Fruit fly (Drosophila melanogaster): ENCODE data around the gene CG2225.

CG2225 gene

dm6 chr2L:21618738-21619431, 58.4 kb downstream of the CG2225 start (continued):
- no peak for TF ChIP-seq Hey (tag; optimal IDR thresholded peaks at IDR 0.05)
- no peak for TF ChIP-seq nerfin-1 (tag; optimal IDR thresholded peaks at IDR 0.05)
- no peak for TF ChIP-seq sqz (GFP tag; optimal IDR thresholded peaks at IDR 0.05)
- TF ChIP-seq CG2202 (tag; optimal IDR thresholded peaks at IDR 0.05): no peak
- TF ChIP-seq Ravus (GFP tag; IDR thresholded peaks at IDR 0.05): no peak
- no peak for TF ChIP-seq CG13123 (GFP tag; optimal IDR thresholded peaks at IDR 0.05)
- TF ChIP-seq CG4404 (GFP tag; IDR thresholded peaks at IDR 0.05): no peak
- TF ChIP-seq CG16779 (GFP tag; IDR thresholded peaks at IDR 0.05): no peak
- TF ChIP-seq dm (GFP tag; optimal IDR thresholded peaks at IDR 0.05): peak; percentile 24
- no peak for TF ChIP-seq Rx (GFP tag; IDR thresholded peaks at IDR 0.05)
- peak; percentile 99 for TF ChIP-seq pros (GFP tag; optimal IDR thresholded peaks at IDR 0.05)
- TF ChIP-seq Lim3 (GFP tag; IDR thresholded peaks at IDR 0.05): no peak
- no peak for TF ChIP-seq Atf3 (GFP tag; optimal IDR thresholded peaks at IDR 0.05)
- TF ChIP-seq NfI (GFP tag; optimal IDR thresholded peaks at IDR 0.05): peak; percentile 30
- no peak for TF ChIP-seq gfzf (GFP tag; optimal IDR thresholded peaks at IDR 0.05)
- peak; percentile 30 for TF ChIP-seq lilli (GFP tag; optimal IDR thresholded peaks at IDR 0.05)
- TF ChIP-seq da (GFP tag; optimal IDR thresholded peaks at IDR 0.05): no peak
- no peak for TF ChIP-seq Ada2b (GFP tag; IDR thresholded peaks at IDR 0.05)
- no peak for TF ChIP-seq CG7928 (GFP tag; optimal IDR thresholded peaks at IDR 0.05)
- TF ChIP-seq Adf1 (GFP tag; IDR thresholded peaks at IDR 0.05): no peak
- no peak for TF ChIP-seq YL-1 (GFP tag; optimal IDR thresholded peaks at IDR 0.05)
- peak; percentile 46; the same call in 1 of the 2 replicates for TF ChIP-seq bbx (GFP tag; IDR thresholded peaks at IDR 0.05; ENCODE audit: partially characterized antibody)
- TF ChIP-seq disco-r (GFP tag; optimal IDR thresholded peaks at IDR 0.05): no peak
- TF ChIP-seq CG30431 (GFP tag; optimal IDR thresholded peaks at IDR 0.05): peak; percentile 3
- TF ChIP-seq p53 (GFP tag; optimal IDR thresholded peaks at IDR 0.05): no peak
- TF ChIP-seq onecut (GFP tag; IDR thresholded peaks at IDR 0.05): no peak
- TF ChIP-seq CrebB (tag; optimal IDR thresholded peaks at IDR 0.05): peak; percentile 42
- no peak for TF ChIP-seq Elba2 (GFP tag; optimal IDR thresholded peaks at IDR 0.05)
- TF ChIP-seq run (tag; optimal IDR thresholded peaks at IDR 0.05): no peak
- TF ChIP-seq Nf-YB (GFP tag; optimal IDR thresholded peaks at IDR 0.05): no peak
- no peak for TF ChIP-seq ro (GFP tag; IDR thresholded peaks at IDR 0.05)
- TF ChIP-seq mld (GFP tag; IDR thresholded peaks at IDR 0.05; ENCODE audit: partially characterized antibody): no peak
- TF ChIP-seq chif (GFP tag; optimal IDR thresholded peaks at IDR 0.05): peak in 1 of 2 experiments; percentile 52
- TF ChIP-seq psq (GFP tag; optimal IDR thresholded peaks at IDR 0.05): no peak
- peak; percentile 65 to 73 for TF ChIP-seq Trl (optimal IDR thresholded peaks at IDR 0.05)
- TF ChIP-seq Trl (GFP tag; optimal IDR thresholded peaks at IDR 0.05): no peak
- no peak; the same call in 2 of the 3 replicates for TF ChIP-seq CG2889 (GFP tag; IDR thresholded peaks at IDR 0.05)
- peak; percentile 8 for TF ChIP-seq NC2β (GFP tag; optimal IDR thresholded peaks at IDR 0.05)
- TF ChIP-seq kah (GFP tag; optimal IDR thresholded peaks at IDR 0.05): no peak
- TF ChIP-seq CG6175 (GFP tag; IDR thresholded peaks at IDR 0.05): no peak
- no peak for TF ChIP-seq br (optimal IDR thresholded peaks at IDR 0.05)
- peak; percentile 55 for TF ChIP-seq Atf6 (GFP tag; IDR thresholded peaks at IDR 0.05)
- 0 out of 3 replicates have a peak, but pooled peaks have one; percentile 6 for TF ChIP-seq Mrtf (GFP tag; IDR thresholded peaks at IDR 0.05)
- peak; percentile 40 for TF ChIP-seq CG7786 (GFP tag; optimal IDR thresholded peaks at IDR 0.05)
- peak; percentile 43 for TF ChIP-seq Oli (tag; optimal IDR thresholded peaks at IDR 0.05)
- no peak for TF ChIP-seq CkIIα-i1 (GFP tag; IDR thresholded peaks at IDR 0.05)
- 0 out of 4 replicates have a peak, but pooled peaks have one; percentile 51 for TF ChIP-seq Dll (GFP tag; IDR thresholded peaks at IDR 0.05; ENCODE audit: partially characterized antibody)
- TF ChIP-seq CG3995 (GFP tag; optimal IDR thresholded peaks at IDR 0.05): no peak
- TF ChIP-seq ATbp (GFP tag; optimal IDR thresholded peaks at IDR 0.05): no peak
- peak; percentile 22 for TF ChIP-seq Hsf (GFP tag; optimal IDR thresholded peaks at IDR 0.05)
- TF ChIP-seq sens-2 (GFP tag; IDR thresholded peaks at IDR 0.05): no peak
- no peak for TF ChIP-seq CG3847 (GFP tag; IDR thresholded peaks at IDR 0.05)

Measured in whole organism, embryonic.